Fruit fly (Drosophila melanogaster): ENCODE data around the gene CG3793.
A peak's percentile ranks its signal among the peaks of the same experiment; 100 is the strongest.

The CG3793 gene

dm6 chr2L:15770978-15771377 is 7.0 kb downstream of the CG3793 start, which contains the start of gene Ku80 (continued):
- peak; percentile 91 for TF ChIP-seq CG4854 (GFP tag; optimal IDR thresholded peaks at IDR 0.05)
- peak; percentile 48; the same call in 2 of the 3 replicates for TF ChIP-seq hb (GFP tag; IDR thresholded peaks at IDR 0.05; ENCODE audit: partially characterized antibody)
- no peak for TF ChIP-seq CG15696 (tag; optimal IDR thresholded peaks at IDR 0.05)
- peak; percentile 54; the same call in 1 of the 3 replicates for TF ChIP-seq mld (GFP tag; IDR thresholded peaks at IDR 0.05; ENCODE audit: partially characterized antibody)
- no peak for TF ChIP-seq ase (GFP tag; IDR thresholded peaks at IDR 0.05)
- no peak for TF ChIP-seq CG12744 (GFP tag; optimal IDR thresholded peaks at IDR 0.05)
- TF ChIP-seq sna (GFP tag; IDR thresholded peaks at IDR 0.05; ENCODE audit: partially characterized antibody): peak; percentile 65
- TF ChIP-seq CG13287 (GFP tag; IDR thresholded peaks at IDR 0.05; ENCODE audit: partially characterized antibody): peak; percentile 79
- TF ChIP-seq amos (GFP tag; IDR thresholded peaks at IDR 0.05; ENCODE audit: partially characterized antibody): peak; percentile 65
- TF ChIP-seq Dll (GFP tag; IDR thresholded peaks at IDR 0.05; ENCODE audit: partially characterized antibody): peak; percentile 71; the same call in 3 of the 4 replicates
- TF ChIP-seq vfl (GFP tag; optimal IDR thresholded peaks at IDR 0.05): no peak
- peak; percentile 22 for TF ChIP-seq phol (tag; optimal IDR thresholded peaks at IDR 0.05)
- peak; percentile 47; the same call in 1 of the 3 replicates for TF ChIP-seq Doc3 (GFP tag; IDR thresholded peaks at IDR 0.05; ENCODE audit: partially characterized antibody)
- TF ChIP-seq Oaz (GFP tag; IDR thresholded peaks at IDR 0.05): no peak
- TF ChIP-seq Dp (GFP tag; optimal IDR thresholded peaks at IDR 0.05): peak; percentile 72
- no peak for TF ChIP-seq CG6175 (GFP tag; IDR thresholded peaks at IDR 0.05)
- peak; percentile 65; the same call in 1 of the 3 replicates for TF ChIP-seq CG34224 (GFP tag; IDR thresholded peaks at IDR 0.05; ENCODE audit: partially characterized antibody)
- TF ChIP-seq Dref (GFP tag; IDR thresholded peaks at IDR 0.05): peak; percentile 90
- peak; percentile 83 for TF ChIP-seq nerfin-2 (GFP tag; IDR thresholded peaks at IDR 0.05; ENCODE audit: partially characterized antibody)
- peak; percentile 79 for TF ChIP-seq CG7963 (GFP tag; IDR thresholded peaks at IDR 0.05; ENCODE audit: partially characterized antibody)
- peak; percentile 78 for TF ChIP-seq Ets65A (GFP tag)
- peak; percentile 86 for TF ChIP-seq CG6791 (GFP tag; IDR thresholded peaks at IDR 0.05; ENCODE audit: partially characterized antibody)
- peak; percentile 39 for TF ChIP-seq Sin3A (optimal IDR thresholded peaks at IDR 0.05)
- TF ChIP-seq hbn (GFP tag; IDR thresholded peaks at IDR 0.05; ENCODE audit: partially characterized antibody): peak; percentile 64
- TF ChIP-seq CG1647 (GFP tag; optimal IDR thresholded peaks at IDR 0.05): no peak
- TF ChIP-seq CG2116 (GFP tag; optimal IDR thresholded peaks at IDR 0.05): peak; percentile 39
- TF ChIP-seq CG9797 (GFP tag; optimal IDR thresholded peaks at IDR 0.05): peak; percentile 0
- TF ChIP-seq CG17802 (tag; optimal IDR thresholded peaks at IDR 0.05): no peak
- peak; percentile 82 for TF ChIP-seq bbx (GFP tag; IDR thresholded peaks at IDR 0.05; ENCODE audit: partially characterized antibody)
- TF ChIP-seq CG8281 (tag; optimal IDR thresholded peaks at IDR 0.05): no peak
- peak; percentile 65 for TF ChIP-seq BEAF-32 (GFP tag; optimal IDR thresholded peaks at IDR 0.05)
- TF ChIP-seq ato (GFP tag; IDR thresholded peaks at IDR 0.05; ENCODE audit: partially characterized antibody): peak; percentile 76
- TF ChIP-seq CG4617 (GFP tag; optimal IDR thresholded peaks at IDR 0.05; ENCODE audit: borderline replicate concordance): peak; percentile 7
- TF ChIP-seq crp (GFP tag; optimal IDR thresholded peaks at IDR 0.05): peak in 1 of 2 experiments; percentile 29
- peak; percentile 74 for TF ChIP-seq knrl (GFP tag; IDR thresholded peaks at IDR 0.05; ENCODE audit: partially characterized antibody)
- peak; percentile 70 for TF ChIP-seq CG16813 (GFP tag; IDR thresholded peaks at IDR 0.05; ENCODE audit: partially characterized antibody)
- peak; percentile 72 for TF ChIP-seq CG14860 (GFP tag; IDR thresholded peaks at IDR 0.05; ENCODE audit: partially characterized antibody)
- TF ChIP-seq E2f2 (GFP tag; IDR thresholded peaks at IDR 0.05): peak; percentile 80
- peak; percentile 84 for TF ChIP-seq HLH4C (GFP tag; IDR thresholded peaks at IDR 0.05; ENCODE audit: partially characterized antibody)
- peak; percentile 65 for TF ChIP-seq pzg (GFP tag; optimal IDR thresholded peaks at IDR 0.05)
- peak; percentile 67 for TF ChIP-seq Sry-δ (GFP tag; optimal IDR thresholded peaks at IDR 0.05)
- peak; percentile 27 for TF ChIP-seq Ets97D (GFP tag; optimal IDR thresholded peaks at IDR 0.05)
- TF ChIP-seq CG2129 (GFP tag; IDR thresholded peaks at IDR 0.05; ENCODE audit: partially characterized antibody): peak; percentile 24; the same call in 1 of the 2 replicates
- peak; percentile 17 for TF ChIP-seq trem (tag; optimal IDR thresholded peaks at IDR 0.05)
- peak; percentile 94 for TF ChIP-seq CG3995 (GFP tag; optimal IDR thresholded peaks at IDR 0.05)
- TF ChIP-seq CG11085 (GFP tag; IDR thresholded peaks at IDR 0.05): no peak
- TF ChIP-seq Opbp (GFP tag; IDR thresholded peaks at IDR 0.05; ENCODE audit: partially characterized antibody): peak; percentile 77; the same call in 2 of the 3 replicates

Data from whole organism, embryonic.